Fruit fly (Drosophila melanogaster) Kc167 (cell line): ENCODE data around the gene wnd.

Source experiments
- Myc ChIP-seq: fragments of >200 bp; optimal IDR thresholded peaks from 2 replicates; lab custom pipeline; 2017; ENCODE audit warnings: missing external identifiers
- Sin3A ChIP-seq: fragments of >200 bp; optimal IDR thresholded peaks from 2 replicates; lab custom pipeline; 2018; ENCODE audit warnings: missing external identifiers
- h ChIP-seq: fragments of >200 bp; optimal IDR thresholded peaks from 3 replicates; lab custom pipeline; 2018; ENCODE audit warnings: missing external identifiers
- insv ChIP-seq: fragments of >200 bp; optimal IDR thresholded peaks from 3 replicates; lab custom pipeline; 2018; ENCODE audit warnings: missing external identifiers
- psq ChIP-seq: fragments of >200 bp; optimal IDR thresholded peaks from 2 replicates; lab custom pipeline; 2017; ENCODE audit warnings: missing external identifiers
- ttk ChIP-seq: sonication (Bioruptor generic); optimal IDR thresholded peaks from 2 replicates; lab custom pipeline; 2017; ENCODE audit warnings: missing external identifiers

Gene wnd

DNA sequence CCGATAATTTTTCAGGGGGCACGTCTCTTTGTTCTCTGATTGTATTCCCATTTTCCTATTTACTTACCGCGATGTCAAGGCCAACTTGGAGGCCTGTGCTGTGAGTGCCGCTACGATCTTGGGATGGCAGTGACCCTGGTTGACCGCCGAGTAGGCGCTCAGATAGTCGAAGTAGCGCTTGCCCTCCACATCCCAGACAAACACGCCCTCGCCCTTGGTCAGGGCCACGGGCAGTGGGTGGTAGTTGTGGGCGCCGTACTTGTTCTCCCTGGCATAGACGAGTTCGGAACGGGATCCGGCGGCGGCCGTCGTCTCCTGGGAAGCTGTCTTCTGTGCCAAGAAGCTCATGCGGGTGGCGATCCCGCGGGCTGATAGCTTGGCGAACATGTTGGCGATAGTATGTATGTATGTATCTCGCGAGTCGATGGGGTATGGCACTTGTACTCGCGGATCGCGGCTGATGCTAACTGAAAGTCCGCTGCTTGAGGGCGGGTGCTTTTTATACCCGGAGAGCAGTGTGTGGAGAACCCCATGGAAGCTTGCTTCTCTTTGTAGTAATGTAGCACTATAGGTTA, 13.9 kb upstream of the wnd start, which contains the start of gene Oat:
Gene Oat, minus strand, starts transcription at position 478 of the 575 bp plus-strand sequence.
- TF ChIP-seq psq (lab: Kevin White, UChicago) (no peak), h (lab: Kevin White, UChicago) (no peak), insv (lab: Kevin White, UChicago) (no peak), Sin3A (lab: Kevin White, UChicago) (no peak), ttk (lab: Kevin White, UChicago) (no peak), Myc (lab: Kevin White, UChicago) (no peak)

DNA sequence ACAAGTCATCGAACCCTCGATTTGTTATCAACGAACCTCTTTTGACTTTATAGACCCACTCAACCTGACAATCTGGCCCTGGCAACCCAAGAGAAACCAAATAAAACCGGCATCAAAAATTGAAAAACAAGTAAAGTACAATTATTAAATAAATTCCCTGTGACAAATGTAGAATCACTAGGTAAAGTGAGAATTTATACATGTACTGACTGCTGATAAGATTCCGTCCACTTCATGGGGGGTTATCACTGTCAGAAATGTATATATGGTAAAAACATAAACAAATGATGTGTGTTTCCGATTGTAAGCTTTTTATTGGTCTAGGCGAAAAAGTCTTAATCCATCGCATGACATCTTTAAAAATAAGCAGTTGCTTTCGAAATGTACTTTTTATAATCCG, 13.1 kb upstream of the wnd start:
- TF ChIP-seq Myc (lab: Kevin White, UChicago) (no peak), psq (lab: Kevin White, UChicago) (no peak), insv (lab: Kevin White, UChicago) (no peak), h (lab: Kevin White, UChicago) (no peak), ttk (lab: Kevin White, UChicago) (no peak), Sin3A (lab: Kevin White, UChicago) (no peak)

DNA sequence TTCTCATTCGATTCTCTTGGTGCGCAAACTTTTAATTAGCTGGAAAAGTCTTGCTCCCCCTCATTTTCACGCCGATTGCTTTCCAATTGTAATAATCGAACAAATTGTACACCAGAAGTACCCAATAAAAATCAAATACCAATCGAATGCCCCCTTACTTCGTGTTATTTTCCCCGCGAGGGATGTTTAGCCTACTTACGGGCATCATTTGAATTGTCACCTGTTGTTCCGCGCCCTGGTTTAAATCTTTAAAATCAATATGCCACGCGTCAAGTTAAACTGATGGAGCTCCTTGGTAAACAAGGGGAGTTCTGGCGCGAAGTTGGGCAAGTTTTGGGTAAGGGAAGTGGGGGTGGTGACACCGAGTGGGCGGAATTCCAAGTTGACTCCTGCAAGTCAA, 10.7 kb upstream of the wnd start:
- no peak for TF ChIP-seq h (lab: Kevin White, UChicago)
- no peak for TF ChIP-seq insv (lab: Kevin White, UChicago)
- no peak for TF ChIP-seq psq (lab: Kevin White, UChicago)
- no peak for TF ChIP-seq Sin3A (lab: Kevin White, UChicago)
- TF ChIP-seq ttk (lab: Kevin White, UChicago), result no peak
- no peak for TF ChIP-seq Myc (lab: Kevin White, UChicago)

DNA sequence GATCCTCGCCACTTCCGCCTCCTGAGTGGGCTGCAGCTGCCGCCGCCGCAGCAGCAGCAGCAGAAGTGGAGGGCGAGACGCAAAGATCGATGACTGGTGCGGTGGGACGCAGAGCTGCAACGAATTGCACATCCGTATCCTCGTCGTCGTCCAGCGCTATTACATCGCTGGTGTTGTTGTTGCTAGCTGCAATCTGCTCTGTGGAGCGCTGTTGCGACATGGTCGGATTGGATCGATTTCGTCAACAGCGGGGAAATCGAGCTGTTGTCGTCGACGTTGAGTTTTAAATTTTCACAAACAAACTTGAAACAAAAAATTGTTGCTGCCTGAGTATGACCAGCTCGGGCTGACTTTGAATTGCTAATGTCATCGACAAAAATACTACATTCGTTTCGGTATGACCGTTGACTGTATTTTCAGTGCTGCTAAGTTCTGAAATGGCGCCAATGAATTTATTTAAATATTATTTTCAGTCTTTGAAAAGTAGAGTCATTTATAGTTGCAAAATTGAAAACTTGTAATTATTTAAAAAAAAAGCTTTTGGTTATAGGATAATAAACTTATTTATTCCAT, 7.0 kb upstream of the wnd start, which contains the start of gene Rnf146:
Gene Rnf146, minus strand, starts transcription at position 369 of the 573 bp plus-strand sequence.
- TF ChIP-seq h (lab: Kevin White, UChicago) (no peak), Myc (lab: Kevin White, UChicago) (no peak), ttk (lab: Kevin White, UChicago) (no peak), psq (lab: Kevin White, UChicago) (no peak), Sin3A (lab: Kevin White, UChicago) (no peak), insv (lab: Kevin White, UChicago) (no peak)

DNA sequence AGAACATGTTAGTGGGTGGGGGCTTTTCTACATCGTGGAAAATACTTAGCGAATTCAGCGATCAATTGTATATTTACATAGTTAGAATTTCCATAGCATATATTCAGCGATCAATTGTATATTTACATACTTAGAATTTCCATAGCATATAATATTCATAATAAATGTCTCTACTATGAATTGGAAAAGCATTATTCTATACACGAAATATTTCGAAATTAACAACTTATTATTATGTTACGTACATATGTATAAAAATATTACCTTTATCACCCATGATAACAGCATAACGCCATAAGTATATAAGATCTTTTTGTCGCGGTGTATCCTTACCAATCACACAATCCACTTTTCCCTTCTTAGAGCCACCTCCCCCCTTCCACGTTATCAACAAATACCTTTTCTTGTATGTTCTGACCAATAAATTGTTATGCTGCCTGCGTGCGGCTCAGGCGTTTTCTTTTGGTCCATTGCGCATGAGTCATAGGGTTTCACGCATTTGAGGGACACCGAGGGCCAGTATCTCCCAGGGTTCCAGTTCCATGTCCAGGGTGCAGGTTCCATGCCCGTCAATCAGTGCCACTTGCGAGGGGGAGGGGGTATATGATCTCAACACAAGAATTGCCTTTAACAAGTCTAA, 1.4 kb upstream of the wnd start:
- TF ChIP-seq h (lab: Kevin White, UChicago) (no peak), insv (lab: Kevin White, UChicago) (no peak), psq (lab: Kevin White, UChicago) (no peak), Sin3A (lab: Kevin White, UChicago) (no peak), Myc (lab: Kevin White, UChicago) (no peak), ttk (lab: Kevin White, UChicago) (no peak)

DNA sequence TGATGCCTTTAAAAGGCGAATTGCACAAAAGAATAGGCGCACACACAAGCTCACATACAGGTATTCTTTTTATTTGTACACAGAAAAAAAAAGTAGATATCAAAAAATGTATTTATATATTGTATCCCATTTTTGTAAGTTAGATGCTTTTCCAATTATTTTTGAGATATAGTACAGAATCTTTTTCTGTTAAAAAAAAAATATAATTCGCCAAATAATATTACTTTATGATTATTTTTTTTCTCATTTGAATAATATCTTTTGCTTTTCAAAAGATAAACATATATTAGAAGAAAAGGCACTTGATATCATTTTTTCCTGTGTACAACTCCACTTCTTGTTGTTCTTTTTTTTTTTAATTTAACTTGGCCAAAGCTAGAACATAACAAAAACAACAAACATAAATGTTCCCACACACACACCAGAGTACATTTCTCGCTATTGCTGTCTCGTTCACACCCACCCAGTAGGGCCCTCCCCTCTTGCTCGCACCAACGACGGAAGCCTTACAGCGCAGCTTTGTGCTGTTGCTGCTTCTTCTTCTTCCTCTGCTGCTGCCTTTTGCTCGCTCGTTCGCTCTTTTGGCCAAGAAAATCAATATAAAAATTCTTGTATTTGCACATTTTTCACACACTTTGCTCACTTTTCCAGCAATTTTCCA, 665 bp downstream of the wnd start:
- TF ChIP-seq Myc (lab: Kevin White, UChicago) (no peak), ttk (lab: Kevin White, UChicago) (no peak), Sin3A (lab: Kevin White, UChicago) (no peak), h (lab: Kevin White, UChicago) (no peak), insv (lab: Kevin White, UChicago) (no peak), psq (lab: Kevin White, UChicago) (no peak)

DNA sequence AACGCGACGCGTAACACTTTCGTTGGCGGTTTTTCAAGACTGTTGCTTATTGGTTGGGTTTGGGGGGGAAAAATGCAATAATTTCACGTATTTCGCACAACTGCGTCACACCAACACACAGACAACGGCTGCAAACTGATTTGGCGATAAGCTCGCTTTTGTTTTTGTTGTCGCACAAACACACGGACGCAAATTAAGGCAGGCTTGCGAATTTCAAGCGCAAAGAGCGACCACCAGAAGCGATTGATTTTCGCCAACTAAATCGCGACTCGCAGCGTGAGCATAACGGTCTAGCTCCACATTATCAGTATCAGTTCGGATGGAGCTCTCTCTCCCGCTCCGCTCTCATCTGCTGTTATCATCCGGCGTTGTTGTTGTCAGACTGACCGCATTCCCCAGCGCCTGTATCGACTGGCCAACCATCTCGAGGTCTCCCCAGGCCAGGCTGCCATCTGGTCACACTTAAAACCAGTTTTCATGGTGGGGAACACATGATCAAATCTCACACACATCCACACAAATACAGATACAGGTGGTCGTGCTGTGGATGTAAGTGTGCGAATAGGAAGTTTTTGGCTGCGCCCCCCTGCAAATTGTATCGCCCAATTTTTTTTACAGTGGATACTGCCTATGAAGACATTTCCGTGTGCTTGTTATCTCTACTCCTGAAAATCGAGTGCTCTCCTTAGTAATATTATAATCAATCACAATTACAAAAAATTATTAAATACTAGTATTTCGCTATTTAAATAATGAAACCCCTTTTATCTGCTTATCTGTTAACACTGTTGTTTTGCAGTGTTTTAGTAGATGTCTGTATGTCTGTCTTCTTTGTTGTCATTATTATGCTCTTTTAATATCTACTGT, 2.6 kb downstream of the wnd start:
- no peak for TF ChIP-seq psq (lab: Kevin White, UChicago)
- no peak for TF ChIP-seq Myc (lab: Kevin White, UChicago)

DNA sequence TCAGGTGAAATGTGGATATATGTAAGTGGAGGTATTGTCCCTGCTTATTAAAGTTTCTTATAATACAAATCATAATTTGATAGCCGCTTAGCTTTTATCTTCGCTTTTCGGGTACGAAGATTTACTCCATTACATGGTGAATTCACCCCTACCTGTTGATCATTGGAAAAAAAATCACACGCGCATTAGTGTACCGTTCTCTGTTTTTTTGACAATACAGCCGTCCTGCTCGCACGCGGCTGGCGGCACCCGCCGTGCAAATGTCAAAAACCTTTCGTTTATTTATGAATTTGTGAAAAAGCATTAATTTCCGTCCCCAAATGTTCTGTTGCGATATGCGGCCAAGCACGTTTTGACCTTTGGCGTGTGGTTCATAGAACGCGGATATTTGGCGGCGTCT, 3.7 kb downstream of the wnd start:
- no peak for TF ChIP-seq psq (lab: Kevin White, UChicago)
- no peak for TF ChIP-seq Myc (lab: Kevin White, UChicago)
- TF ChIP-seq insv (lab: Kevin White, UChicago), result no peak
- TF ChIP-seq Sin3A (lab: Kevin White, UChicago), result no peak
- TF ChIP-seq ttk (lab: Kevin White, UChicago), result no peak

DNA sequence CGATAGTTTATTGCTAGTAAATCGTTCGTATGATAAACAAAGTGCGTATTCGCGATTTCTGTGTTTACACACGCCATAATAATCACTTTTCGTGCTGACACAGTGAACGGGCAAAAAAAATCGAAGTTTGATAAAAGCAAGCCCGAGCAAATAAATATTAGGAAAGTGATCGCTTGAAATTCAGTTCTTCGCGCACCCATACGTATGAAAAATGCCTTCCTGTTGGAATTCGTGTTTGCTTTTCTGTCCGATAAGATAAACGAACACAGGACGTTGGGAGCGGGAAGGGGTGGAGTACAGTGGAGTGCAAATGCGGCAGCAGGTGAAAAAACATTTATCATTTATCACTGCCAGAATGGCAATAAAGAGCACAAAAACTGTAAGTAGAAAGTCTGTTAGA, 4.9 kb downstream of the wnd start:
- no peak for TF ChIP-seq Sin3A (lab: Kevin White, UChicago)
- no peak for TF ChIP-seq h (lab: Kevin White, UChicago)
- TF ChIP-seq Myc (lab: Kevin White, UChicago), result no peak
- no peak for TF ChIP-seq ttk (lab: Kevin White, UChicago)
- no peak for TF ChIP-seq psq (lab: Kevin White, UChicago)
- TF ChIP-seq insv (lab: Kevin White, UChicago), result no peak
